Fruit fly (Drosophila melanogaster) whole organism, prepupa: ENCODE results near the gene kibra.
A peak's percentile ranks its signal among the peaks of the same experiment; 100 is the strongest.

ENCODE experiments used
- CG11294 ChIP-seq: fragments of 200-800 bp; sonication (Bioruptor generic); IDR thresholded peaks from 2 replicates; pipeline ENCODE4 v1.3.6; 2022; ENCODE audit warnings: missing biosample characterization, missing genetic modification characterization
- CG3032 ChIP-seq: fragments of 200-800 bp; optimal IDR thresholded peaks from 2 replicates; lab custom pipeline; 2019; ENCODE audit warnings: missing biosample characterization, mild to moderate bottlenecking, missing genetic modification characterization, moderate library complexity
- CG32006 ChIP-seq: fragments of 200-800 bp; sonication (Bioruptor generic); optimal IDR thresholded peaks from 3 replicates; lab custom pipeline; 2017; ENCODE audit warnings: missing biosample characterization, mild to moderate bottlenecking, missing genetic modification characterization
- CG3919 ChIP-seq: fragments of 200-800 bp; sonication (Bioruptor generic); optimal IDR thresholded peaks from 3 replicates; lab custom pipeline; 2016; ENCODE audit warnings: missing biosample characterization, missing genetic modification characterization
- CG4318 ChIP-seq: fragments of 200-800 bp; sonication (Bioruptor generic); optimal IDR thresholded peaks from 3 replicates; lab custom pipeline; 2017; ENCODE audit warnings: missing biosample characterization, mild to moderate bottlenecking, missing genetic modification characterization
- CG9139 ChIP-seq: fragments of 200-800 bp; sonication (Bioruptor generic); optimal IDR thresholded peaks from 3 replicates; lab custom pipeline; 2017; ENCODE audit warnings: missing biosample characterization, mild to moderate bottlenecking, missing genetic modification characterization
- Eip75B ChIP-seq: fragments of 200-800 bp; sonication (Bioruptor generic); optimal IDR thresholded peaks from 3 replicates; lab custom pipeline; 2016; ENCODE audit warnings: missing biosample characterization, missing genetic modification characterization
- Hr39 ChIP-seq: fragments of 200-800 bp; sonication (Bioruptor generic); optimal IDR thresholded peaks from 2 replicates; lab custom pipeline; 2016; ENCODE audit warnings: missing biosample characterization, missing genetic modification characterization
- Lpt ChIP-seq: fragments of 200-800 bp; sonication (Bioruptor generic); optimal IDR thresholded peaks from 3 replicates; lab custom pipeline; 2016; ENCODE audit warnings: missing biosample characterization, missing genetic modification characterization
- achi ChIP-seq: fragments of 200-800 bp; sonication (Bioruptor generic); optimal IDR thresholded peaks from 3 replicates; lab custom pipeline; 2016; ENCODE audit warnings: missing biosample characterization, missing genetic modification characterization
- acj6 ChIP-seq: fragments of 200-800 bp; sonication (Bioruptor generic); optimal IDR thresholded peaks from 3 replicates; lab custom pipeline; 2016; ENCODE audit warnings: missing biosample characterization, missing genetic modification characterization

- TF ChIP-seq CG4318, result no peak
- TF ChIP-seq Lpt, result no peak
- peak; percentile 35 for TF ChIP-seq CG3032
- no peak for TF ChIP-seq acj6 (GFP tag; lab: Kevin White, UChicago)
- TF ChIP-seq Eip75B, result peak; percentile 22
- no peak for TF ChIP-seq CG32006 (GFP tag; lab: Kevin White, UChicago)
- TF ChIP-seq CG3919 (GFP tag; lab: Kevin White, UChicago), result peak; percentile 24
- no peak for TF ChIP-seq achi (GFP tag; lab: Kevin White, UChicago)
- peak; percentile 18 for TF ChIP-seq CG9139 (GFP tag; lab: Kevin White, UChicago)
- TF ChIP-seq CG11294, result peak; percentile 39; the same call in 1 of the 2 replicates
- no peak for TF ChIP-seq Hr39 (GFP tag; lab: Kevin White, UChicago)
Measured at dm6 chr3R:14739088-14739487, 15.0 kb upstream of the kibra start.
